Worm (Caenorhabditis elegans) whole organism, L1 larva: ENCODE results near the gene T01C3.11.
A peak's percentile ranks its signal among the peaks of the same experiment; 100 is the strongest.

Experiments
- C04F5.9 ChIP-seq: sonication (generic microtip); optimal IDR thresholded peaks from 2 replicates; lab custom pipeline; 2016; ENCODE audit warnings: missing genetic modification characterization, missing compliant biosample characterization
- C16A3.4 ChIP-seq: fragments of 150-350 bp; optimal IDR thresholded peaks from 2 replicates; lab custom pipeline; 2014; ENCODE audit warnings: missing biosample characterization, missing genetic modification characterization
- Y116A8C.19 ChIP-seq: sonication (generic microtip); optimal IDR thresholded peaks from 2 replicates; lab custom pipeline; 2016; ENCODE audit warnings: missing compliant biosample characterization, missing genetic modification characterization, borderline replicate concordance
- aha-1 ChIP-seq: fragments of 150-350 bp; optimal IDR thresholded peaks from 2 replicates; lab custom pipeline; 2014; ENCODE audit warnings: missing biosample characterization, missing genetic modification characterization
- alr-1 ChIP-seq: fragments of 200-800 bp; sonication (Bioruptor generic); optimal IDR thresholded peaks from 2 replicates; lab custom pipeline; 2018; ENCODE audit warnings: borderline replicate concordance, mild to moderate bottlenecking, missing genetic modification characterization, missing compliant biosample characterization
- ceh-88 ChIP-seq: fragments of 200-800 bp; sonication (Bioruptor generic); IDR thresholded peaks from 2 replicates; pipeline ENCODE4 v1.3.6; 2022; ENCODE audit warnings: missing genetic modification characterization, missing compliant biosample characterization
- ceh-90 ChIP-seq: sonication (generic microtip); optimal IDR thresholded peaks from 2 replicates; lab custom pipeline; 2016; ENCODE audit warnings: missing genetic modification characterization, missing compliant biosample characterization
- ces-1 ChIP-seq: fragments of 150-350 bp; optimal IDR thresholded peaks from 2 replicates; lab custom pipeline; 2014; ENCODE audit warnings: missing biosample characterization, missing genetic modification reagents, missing genetic modification characterization
- dpl-1 ChIP-seq, 3 experiments: fragments of 150-350 bp in 2 of 3; sonication (generic microtip) in 1 of 3; optimal IDR thresholded peaks; 2 replicates each; lab custom pipeline; 2014 to 2017; ENCODE audit warnings: missing biosample characterization in 3 of 3, missing genetic modification characterization in 3 of 3, missing genetic modification reagents in 3 of 3
- egl-27 ChIP-seq, 2 experiments: fragments of 150-350 bp in 1 of 2; sonication (generic microtip); optimal IDR thresholded peaks; 3 replicates each; lab custom pipeline; 2017 to 2018; ENCODE audit warnings: missing biosample characterization in 2 of 2, missing genetic modification characterization in 2 of 2, missing genetic modification reagents in 2 of 2
- elt-2 ChIP-seq: sonication (generic microtip); optimal IDR thresholded peaks from 2 replicates; lab custom pipeline; 2016; ENCODE audit warnings: missing genetic modification characterization, mild to moderate bottlenecking, inconsistent platforms, missing compliant biosample characterization, missing genetic modification reagents
- ets-5 ChIP-seq: fragments of 200-800 bp; sonication (Bioruptor generic); IDR thresholded peaks from 2 replicates; pipeline ENCODE4 v1.3.6; 2022; ENCODE audit warnings: missing genetic modification characterization, missing compliant biosample characterization
- fkh-10 ChIP-seq: sonication (generic microtip); optimal IDR thresholded peaks from 2 replicates; lab custom pipeline; 2017; ENCODE audit warnings: missing biosample characterization, missing genetic modification reagents, missing genetic modification characterization
- fkh-8 ChIP-seq: sonication (generic microtip); optimal IDR thresholded peaks from 2 replicates; lab custom pipeline; 2016; ENCODE audit warnings: mild to moderate bottlenecking, missing genetic modification characterization, missing compliant biosample characterization
- fos-1 ChIP-seq: fragments of 150-350 bp; optimal IDR thresholded peaks from 2 replicates; lab custom pipeline; 2014; ENCODE audit warnings: missing biosample characterization, missing genetic modification characterization
- grh-1 ChIP-seq: fragments of 200-800 bp; sonication (Bioruptor generic); IDR thresholded peaks from 2 replicates; pipeline ENCODE4 v1.3.6; 2022; ENCODE audit warnings: missing genetic modification reagents, missing genetic modification characterization, missing compliant biosample characterization
- hlh-17 ChIP-seq: fragments of 200-800 bp; sonication (Bioruptor generic); optimal IDR thresholded peaks from 2 replicates; lab custom pipeline; 2018; ENCODE audit warnings: missing genetic modification characterization, mild to moderate bottlenecking, missing compliant biosample characterization, moderate library complexity, borderline replicate concordance
- hlh-4 ChIP-seq: sonication (generic microtip); optimal IDR thresholded peaks from 2 replicates; lab custom pipeline; 2016; ENCODE audit warnings: mild to moderate bottlenecking, missing genetic modification characterization, missing compliant biosample characterization
- hpl-2 ChIP-seq: fragments of 150-350 bp; optimal IDR thresholded peaks from 2 replicates; lab custom pipeline; 2014; ENCODE audit warnings: missing biosample characterization, missing genetic modification reagents, missing genetic modification characterization
- irx-1 ChIP-seq: sonication (generic microtip); optimal IDR thresholded peaks from 2 replicates; lab custom pipeline; 2016; ENCODE audit warnings: missing genetic modification characterization, missing compliant biosample characterization
- isw-1 ChIP-seq: fragments of 200-800 bp; sonication (Bioruptor generic); IDR thresholded peaks from 2 replicates; pipeline ENCODE4 v1.3.6; 2022; ENCODE audit warnings: missing genetic modification characterization, missing compliant biosample characterization
- lin-13 ChIP-seq: fragments of 150-350 bp; optimal IDR thresholded peaks from 2 replicates; lab custom pipeline; 2014; ENCODE audit warnings: missing biosample characterization, missing genetic modification reagents, missing genetic modification characterization
- lin-14 ChIP-seq: fragments of 200-800 bp; sonication (Bioruptor generic); optimal IDR thresholded peaks from 2 replicates; lab custom pipeline; 2018; ENCODE audit warnings: mild to moderate bottlenecking, missing genetic modification characterization, moderate library complexity, missing compliant biosample characterization
- lin-15B ChIP-seq: fragments of 150-350 bp; sonication (generic microtip); optimal IDR thresholded peaks from 3 replicates; lab custom pipeline; 2014; ENCODE audit warnings: missing biosample characterization, missing genetic modification characterization
- lir-3 ChIP-seq: sonication (generic microtip); optimal IDR thresholded peaks from 2 replicates; lab custom pipeline; 2016; ENCODE audit warnings: mild to moderate bottlenecking, missing genetic modification characterization, moderate library complexity, missing compliant biosample characterization; ENCODE audit not compliant: poor library complexity
- lsy-2 ChIP-seq, 2 experiments: fragments of 150-350 bp; optimal IDR thresholded peaks; 2 replicates each; lab custom pipeline; 2014; ENCODE audit warnings: missing biosample characterization in 2 of 2, missing genetic modification characterization in 2 of 2
- mab-9 ChIP-seq: fragments of 200-800 bp; sonication (Bioruptor generic); IDR thresholded peaks from 2 replicates; pipeline ENCODE4 v1.3.6; 2022; ENCODE audit warnings: missing genetic modification reagents, missing genetic modification characterization, missing compliant biosample characterization
- mdl-1 ChIP-seq, 2 experiments: fragments of 150-350 bp; optimal IDR thresholded peaks; 2 replicates each; lab custom pipeline; 2014 to 2017; ENCODE audit warnings: missing biosample characterization in 2 of 2, missing genetic modification characterization in 2 of 2, inconsistent platforms in 1 of 2
- mep-1 ChIP-seq: fragments of 150-350 bp; optimal IDR thresholded peaks from 2 replicates; lab custom pipeline; 2014; ENCODE audit warnings: missing biosample characterization, missing genetic modification characterization
- nhr-12 ChIP-seq: sonication (generic microtip); optimal IDR thresholded peaks from 2 replicates; lab custom pipeline; 2017; ENCODE audit warnings: missing biosample characterization, missing genetic modification characterization
- nhr-20 ChIP-seq: sonication (generic microtip); optimal IDR thresholded peaks from 2 replicates; lab custom pipeline; 2016; ENCODE audit warnings: mild to moderate bottlenecking, missing genetic modification characterization, missing compliant biosample characterization
- nhr-237 ChIP-seq: fragments of 150-350 bp; optimal IDR thresholded peaks from 2 replicates; lab custom pipeline; 2014; ENCODE audit warnings: missing biosample characterization, missing genetic modification characterization
- nhr-28 ChIP-seq: fragments of 150-350 bp; optimal IDR thresholded peaks from 2 replicates; lab custom pipeline; 2014; ENCODE audit warnings: missing biosample characterization, missing genetic modification characterization
- nhr-47 ChIP-seq: sonication (generic microtip); optimal IDR thresholded peaks from 2 replicates; lab custom pipeline; 2016; ENCODE audit warnings: mild to moderate bottlenecking, missing genetic modification characterization, moderate library complexity, missing compliant biosample characterization
- nhr-84 ChIP-seq: sonication (generic microtip); optimal IDR thresholded peaks from 2 replicates; lab custom pipeline; 2017; ENCODE audit warnings: missing biosample characterization, missing genetic modification characterization
- nhr-85 ChIP-seq: sonication (generic microtip); peaks from one replicate; lab custom pipeline; 2016; ENCODE audit warnings: missing genetic modification characterization, inconsistent platforms, missing compliant biosample characterization
- pag-3 ChIP-seq: sonication (generic microtip); optimal IDR thresholded peaks from 2 replicates; lab custom pipeline; 2017; ENCODE audit warnings: missing genetic modification characterization, mild to moderate bottlenecking, missing compliant biosample characterization, antibody characterized with exemption, borderline replicate concordance; ENCODE audit not compliant: insufficient read depth
- pqm-1 ChIP-seq: sonication (generic microtip); optimal IDR thresholded peaks from 3 replicates; lab custom pipeline; 2017; ENCODE audit warnings: missing biosample characterization, missing genetic modification characterization
- rnt-1 ChIP-seq: sonication (generic microtip); optimal IDR thresholded peaks from 2 replicates; lab custom pipeline; 2016; ENCODE audit warnings: mild to moderate bottlenecking, missing genetic modification characterization, moderate library complexity, missing compliant biosample characterization
- snpc-4 ChIP-seq: fragments of 150-350 bp; optimal IDR thresholded peaks from 2 replicates; lab custom pipeline; 2014; ENCODE audit warnings: missing biosample characterization, missing genetic modification characterization
- swsn-7 ChIP-seq: sonication (generic microtip); optimal IDR thresholded peaks from 2 replicates; lab custom pipeline; 2016; ENCODE audit warnings: missing genetic modification characterization, missing compliant biosample characterization
- tbx-2 ChIP-seq: sonication (generic microtip); optimal IDR thresholded peaks from 2 replicates; lab custom pipeline; 2016; ENCODE audit warnings: missing genetic modification characterization, missing compliant biosample characterization
- unc-30 ChIP-seq: sonication (generic microtip); optimal IDR thresholded peaks from 2 replicates; lab custom pipeline; 2017; ENCODE audit warnings: missing biosample characterization, missing genetic modification characterization
- unc-62 ChIP-seq: fragments of 150-350 bp; optimal IDR thresholded peaks from 2 replicates; lab custom pipeline; 2014; ENCODE audit warnings: missing biosample characterization, missing genetic modification reagents, missing genetic modification characterization
- unc-86 ChIP-seq: sonication (generic microtip); optimal IDR thresholded peaks from 2 replicates; lab custom pipeline; 2016; ENCODE audit warnings: missing genetic modification characterization, missing compliant biosample characterization
- zag-1 ChIP-seq: fragments of 150-350 bp; optimal IDR thresholded peaks from 2 replicates; lab custom pipeline; 2014; ENCODE audit warnings: missing biosample characterization, missing genetic modification characterization
- zip-4 ChIP-seq: fragments of 200-800 bp; sonication (Bioruptor generic); optimal IDR thresholded peaks from 2 replicates; lab custom pipeline; 2018; ENCODE audit warnings: mild to moderate bottlenecking, missing genetic modification characterization, moderate library complexity, missing compliant biosample characterization
- ztf-4 ChIP-seq: fragments of 150-350 bp; optimal IDR thresholded peaks from 2 replicates; lab custom pipeline; 2014; ENCODE audit warnings: missing biosample characterization, missing genetic modification characterization

Gene T01C3.11

ce11 chrV:15002184-15002690, 2.9 kb downstream of the T01C3.11 start, which contains the start of the genes fib-1 and mut-15 (continued):
- TF ChIP-seq lin-15B (tag; lab: Kevin White, UChicago) (peak; percentile 96), ces-1 (no peak), nhr-237 (tag; lab: Kevin White, UChicago) (peak; percentile 53), lin-14 (GFP tag; lab: Kevin White, UChicago) (peak; percentile 94), fos-1 (tag; lab: Kevin White, UChicago) (peak; percentile 79), hlh-4 (tag; lab: Kevin White, UChicago) (no peak), lir-3 (tag; lab: Kevin White, UChicago) (peak; percentile 86), swsn-7 (tag; lab: Kevin White, UChicago) (peak; percentile 95), mep-1 (tag; lab: Kevin White, UChicago) (peak; percentile 94), alr-1 (tag; lab: Kevin White, UChicago) (no peak), ztf-4 (tag; lab: Kevin White, UChicago) (peak; percentile 72), nhr-28 (no peak), grh-1 (GFP tag; lab: Robert Waterston, UW) (peak; percentile 79), hlh-17 (no peak), lin-13 (GFP tag; lab: Kevin White, UChicago) (peak; percentile 88), elt-2 (tag; lab: Kevin White, UChicago) (peak; percentile 68), pag-3 (peak; percentile 71), isw-1 (peak; percentile 96), hpl-2 (GFP tag; lab: Kevin White, UChicago) (peak; percentile 65), dpl-1 (GFP tag; optimal IDR thresholded peaks at IDR 0.05; lab: Kevin White, UChicago) (peak; percentile 85 to 87 (median 85)), nhr-47 (peak; percentile 96), nhr-20 (tag; lab: Kevin White, UChicago) (peak; percentile 96), rnt-1 (tag; lab: Kevin White, UChicago) (peak; percentile 97), zip-4 (peak; percentile 67), irx-1 (tag; lab: Kevin White, UChicago) (peak; percentile 85), lsy-2 (tag; optimal IDR thresholded peaks at IDR 0.05; lab: Kevin White, UChicago) (peak; percentile 95 to 98), nhr-12 (tag; lab: Kevin White, UChicago) (no peak), Y116A8C.19 (peak; percentile 40), aha-1 (tag; lab: Kevin White, UChicago) (peak; percentile 2), nhr-84 (tag; lab: Kevin White, UChicago) (no peak), C04F5.9 (tag; lab: Kevin White, UChicago) (peak; percentile 90), zag-1 (peak; percentile 21), mdl-1 (tag; optimal IDR thresholded peaks at IDR 0.05; lab: Kevin White, UChicago) (peak in 1 of 2 experiments; percentile 81), unc-62 (GFP tag; lab: Kevin White, UChicago) (no peak), snpc-4 (peak; percentile 85), ets-5 (GFP tag; lab: Robert Waterston, UW) (no peak), unc-30 (tag; lab: Kevin White, UChicago) (no peak), fkh-8 (tag; lab: Kevin White, UChicago) (peak; percentile 98), pqm-1 (tag; lab: Kevin White, UChicago) (no peak), nhr-85 (tag; lab: Kevin White, UChicago) (peak; percentile 96), C16A3.4 (peak; percentile 96), mab-9 (peak; percentile 82), unc-86 (peak; percentile 88), ceh-90 (tag; lab: Kevin White, UChicago) (peak; percentile 74), ceh-88 (peak; percentile 77), egl-27 (tag; optimal IDR thresholded peaks at IDR 0.05; lab: Kevin White, UChicago) (peak in 1 of 2 experiments; percentile 45), fkh-10 (peak; percentile 74), tbx-2 (tag; lab: Kevin White, UChicago) (peak; percentile 93)
